Comparison of ENCODE assay signal across 1 fruit fly cellular context in genomic region chrX:21306485-21307142, dm6.
TF ChIP-seq lines count a peak whose summit lies in the region.

TSS of gene Abca3 (minus strand) at chrX:21306665.

TF ChIP-seq in whole organism, embryonic, 481 proteins besides CTCF, POLR2A, EP300 and RAD21 (continued from another document):
- TF ChIP-seq CG32767 (GFP tag; IDR thresholded peaks at IDR 0.05; lab: Robert Waterston, UW) (no peak; the same call in 1 of the 2 replicates), CG17568 (GFP tag; optimal IDR thresholded peaks at IDR 0.05; lab: Kevin White, UChicago) (peak; percentile 42), btn (GFP tag; optimal IDR thresholded peaks at IDR 0.05; lab: Kevin White, UChicago) (peak; percentile 10), trh (GFP tag; optimal IDR thresholded peaks at IDR 0.05; lab: Kevin White, UChicago) (no peak), z (GFP tag; IDR thresholded peaks at IDR 0.05; lab: Robert Waterston, UW) (no peak), Antp (GFP tag; optimal IDR thresholded peaks at IDR 0.05; lab: Kevin White, UChicago) (peak; percentile 53), CG2120 (GFP tag; optimal IDR thresholded peaks at IDR 0.05; lab: Kevin White, UChicago) (peak; percentile 83), CG1647 (GFP tag; optimal IDR thresholded peaks at IDR 0.05; lab: Kevin White, UChicago) (peak; percentile 20), CG18619 (GFP tag; optimal IDR thresholded peaks at IDR 0.05; lab: Kevin White, UChicago) (peak; percentile 52), HLH4C (GFP tag; IDR thresholded peaks at IDR 0.05; lab: Robert Waterston, UW; ENCODE audit: partially characterized antibody) (no peak), ttk (GFP tag; IDR thresholded peaks at IDR 0.05; lab: Robert Waterston, UW) (no peak), wor (GFP tag; IDR thresholded peaks at IDR 0.05; lab: Robert Waterston, UW) (no peak), CG17328 (GFP tag; IDR thresholded peaks at IDR 0.05; lab: Robert Waterston, UW) (0 out of 2 replicates have a peak, but pooled peaks have one; percentile 23), cg (GFP tag; optimal IDR thresholded peaks at IDR 0.05; lab: Kevin White, UChicago) (peak; percentile 63), CrebB (tag; optimal IDR thresholded peaks at IDR 0.05; lab: Kevin White, UChicago) (peak; percentile 26), aop (GFP tag; IDR thresholded peaks at IDR 0.05; lab: Robert Waterston, UW) (no peak), lmd (GFP tag; IDR thresholded peaks at IDR 0.05; lab: Robert Waterston, UW) (peak; percentile 63; the same call in 1 of the 2 replicates), Fer2 (tag; optimal IDR thresholded peaks at IDR 0.05; lab: Kevin White, UChicago) (peak; percentile 74), HmgZ (tag; optimal IDR thresholded peaks at IDR 0.05; lab: Kevin White, UChicago) (peak; percentile 55), otp (GFP tag; IDR thresholded peaks at IDR 0.05; lab: Robert Waterston, UW) (no peak), pum (GFP tag; optimal IDR thresholded peaks at IDR 0.05; lab: Kevin White, UChicago) (peak; percentile 48), tup (GFP tag; optimal IDR thresholded peaks at IDR 0.05; lab: Kevin White, UChicago) (no peak), al (GFP tag; IDR thresholded peaks at IDR 0.05; lab: Robert Waterston, UW) (peak; percentile 70), lola (GFP tag; optimal IDR thresholded peaks at IDR 0.05; lab: Kevin White, UChicago) (peak in 1 of 3 experiments; percentile 62), danr (GFP tag; IDR thresholded peaks at IDR 0.05; lab: Robert Waterston, UW) (0 out of 2 replicates have a peak, but pooled peaks have one; percentile 18), CG15011 (GFP tag; optimal IDR thresholded peaks at IDR 0.05; lab: Kevin White, UChicago) (peak; percentile 10), CG31365 (tag; optimal IDR thresholded peaks at IDR 0.05; lab: Kevin White, UChicago) (peak; percentile 21), NC2β (GFP tag; optimal IDR thresholded peaks at IDR 0.05; lab: Kevin White, UChicago) (peak; percentile 22), croc (GFP tag; conservative IDR thresholded peaks at IDR 0.05; lab: Robert Waterston, UW) (peak; percentile 44; the same call in 2 of the 3 replicates), Lhr (GFP tag; optimal IDR thresholded peaks at IDR 0.05; lab: Kevin White, UChicago) (no peak), CG5953 (GFP tag; IDR thresholded peaks at IDR 0.05; lab: Robert Waterston, UW) (no peak), Max (GFP tag; optimal IDR thresholded peaks at IDR 0.05; lab: Kevin White, UChicago) (peak; percentile 48), Atf3 (GFP tag; optimal IDR thresholded peaks at IDR 0.05; lab: Kevin White, UChicago) (peak; percentile 12), CG17385 (GFP tag; optimal IDR thresholded peaks at IDR 0.05; lab: Kevin White, UChicago) (peak; percentile 55), eve (GFP tag; optimal IDR thresholded peaks at IDR 0.05; lab: Kevin White, UChicago) (peak in 1 of 2 experiments; percentile 79), dpn (GFP tag; optimal IDR thresholded peaks at IDR 0.05; lab: Kevin White, UChicago) (peak; percentile 45 to 59), CG18011 (GFP tag; optimal IDR thresholded peaks at IDR 0.05; lab: Kevin White, UChicago) (no peak), CG9817 (tag; optimal IDR thresholded peaks at IDR 0.05; lab: Kevin White, UChicago) (peak; percentile 69), Scr (GFP tag; IDR thresholded peaks at IDR 0.05; lab: Robert Waterston, UW; ENCODE audit: partially characterized antibody) (no peak), pho (GFP tag; optimal IDR thresholded peaks at IDR 0.05; lab: Kevin White, UChicago) (peak; percentile 69), Gug (GFP tag; IDR thresholded peaks at IDR 0.05; lab: Robert Waterston, UW) (no peak; the same call in 3 of the 4 replicates), ems (GFP tag; optimal IDR thresholded peaks at IDR 0.05; lab: Kevin White, UChicago) (peak; percentile 32), CG13894 (tag; optimal IDR thresholded peaks at IDR 0.05; lab: Kevin White, UChicago) (peak; percentile 81), CG11398 (GFP tag; optimal IDR thresholded peaks at IDR 0.05; lab: Kevin White, UChicago) (no peak), Deaf1 (tag; optimal IDR thresholded peaks at IDR 0.05; lab: Kevin White, UChicago) (peak; percentile 37), CG3281 (GFP tag; optimal IDR thresholded peaks at IDR 0.05; lab: Kevin White, UChicago) (peak; percentile 78), CG30020 (tag; optimal IDR thresholded peaks at IDR 0.05; lab: Kevin White, UChicago) (peak; percentile 39), repo (GFP tag; optimal IDR thresholded peaks at IDR 0.05; lab: Kevin White, UChicago) (peak; percentile 49), CG9727 (GFP tag; optimal IDR thresholded peaks at IDR 0.05; lab: Kevin White, UChicago) (peak; percentile 41), Elba2 (GFP tag; optimal IDR thresholded peaks at IDR 0.05; lab: Kevin White, UChicago) (no peak), exex (tag; optimal IDR thresholded peaks at IDR 0.05; lab: Kevin White, UChicago) (peak; percentile 97), tin (GFP tag; optimal IDR thresholded peaks at IDR 0.05; lab: Kevin White, UChicago) (peak; percentile 57), pnt (GFP tag; optimal IDR thresholded peaks at IDR 0.05; lab: Kevin White, UChicago) (peak; percentile 33), zf30C (GFP tag; optimal IDR thresholded peaks at IDR 0.05; lab: Kevin White, UChicago) (no peak), Xrp1 (GFP tag; IDR thresholded peaks at IDR 0.05; lab: Robert Waterston, UW) (peak; percentile 72), sima (GFP tag; optimal IDR thresholded peaks at IDR 0.05; lab: Kevin White, UChicago) (no peak), slbo (GFP tag; IDR thresholded peaks at IDR 0.05; lab: Robert Waterston, UW) (peak; percentile 76), Aef1 (GFP tag; IDR thresholded peaks at IDR 0.05; lab: Robert Waterston, UW) (peak; percentile 44; the same call in 2 of the 3 replicates), CG10959 (GFP tag; IDR thresholded peaks at IDR 0.05; lab: Robert Waterston, UW) (0 out of 2 replicates have a peak, but pooled peaks have one; percentile 13), CG4360 (GFP tag; IDR thresholded peaks at IDR 0.05; lab: Robert Waterston, UW) (no peak), lab (GFP tag; optimal IDR thresholded peaks at IDR 0.05; lab: Kevin White, UChicago) (peak; percentile 79), Mrtf (GFP tag; IDR thresholded peaks at IDR 0.05; lab: Robert Waterston, UW) (no peak), dmrt99B (tag; optimal IDR thresholded peaks at IDR 0.05; lab: Kevin White, UChicago) (no peak), Trl (optimal IDR thresholded peaks at IDR 0.05; lab: Kevin White, UChicago) (peak; percentile 63 to 89), Trl (GFP tag; optimal IDR thresholded peaks at IDR 0.05; lab: Kevin White, UChicago) (peak; percentile 68), CG30403 (GFP tag; optimal IDR thresholded peaks at IDR 0.05; lab: Kevin White, UChicago) (peak; percentile 66), lilli (GFP tag; optimal IDR thresholded peaks at IDR 0.05; lab: Kevin White, UChicago) (peak; percentile 60), CG12391 (tag; optimal IDR thresholded peaks at IDR 0.05; lab: Kevin White, UChicago) (peak; percentile 70), odd (GFP tag; optimal IDR thresholded peaks at IDR 0.05; lab: Kevin White, UChicago) (peak; percentile 38), CG4424 (GFP tag; optimal IDR thresholded peaks at IDR 0.05; lab: Kevin White, UChicago) (peak; percentile 25), CG10654 (GFP tag; optimal IDR thresholded peaks at IDR 0.05; lab: Kevin White, UChicago) (peak; percentile 4), NfI (GFP tag; optimal IDR thresholded peaks at IDR 0.05; lab: Kevin White, UChicago) (peak; percentile 71), CG14014 (GFP tag; IDR thresholded peaks at IDR 0.05; lab: Robert Waterston, UW) (peak; percentile 54), CG15073 (GFP tag; optimal IDR thresholded peaks at IDR 0.05; lab: Kevin White, UChicago) (no peak), CHES-1-like (GFP tag; optimal IDR thresholded peaks at IDR 0.05; lab: Kevin White, UChicago) (peak; percentile 54), ato (GFP tag; IDR thresholded peaks at IDR 0.05; lab: Robert Waterston, UW; ENCODE audit: partially characterized antibody) (no peak), CG15696 (tag; optimal IDR thresholded peaks at IDR 0.05; lab: Kevin White, UChicago) (peak; percentile 47), nau (GFP tag; optimal IDR thresholded peaks at IDR 0.05; lab: Kevin White, UChicago) (no peak), abd-A (tag; optimal IDR thresholded peaks at IDR 0.05; lab: Kevin White, UChicago) (no peak), CG13624 (GFP tag; optimal IDR thresholded peaks at IDR 0.05; lab: Kevin White, UChicago) (peak; percentile 58), CG10321 (GFP tag; IDR thresholded peaks at IDR 0.05; lab: Robert Waterston, UW) (no peak), B-H2 (GFP tag; optimal IDR thresholded peaks at IDR 0.05; lab: Kevin White, UChicago) (peak; percentile 74), CG11723 (GFP tag; optimal IDR thresholded peaks at IDR 0.05; lab: Kevin White, UChicago) (peak; percentile 55), eyg (GFP tag; optimal IDR thresholded peaks at IDR 0.05; lab: Kevin White, UChicago) (peak; percentile 50), zfh2 (GFP tag; optimal IDR thresholded peaks at IDR 0.05; lab: Kevin White, UChicago) (peak; percentile 60), CG12071 (GFP tag; optimal IDR thresholded peaks at IDR 0.05; lab: Kevin White, UChicago) (peak; percentile 42), CG10274 (GFP tag; optimal IDR thresholded peaks at IDR 0.05; lab: Kevin White, UChicago) (peak; percentile 13), Bteb2 (GFP tag; optimal IDR thresholded peaks at IDR 0.05; lab: Kevin White, UChicago) (peak; percentile 22), gem (tag; optimal IDR thresholded peaks at IDR 0.05; lab: Kevin White, UChicago) (peak; percentile 70), CG12155 (GFP tag; optimal IDR thresholded peaks at IDR 0.05; lab: Kevin White, UChicago) (peak; percentile 55), esg (GFP tag; conservative IDR thresholded peaks at IDR 0.05; lab: Robert Waterston, UW) (peak; percentile 43; the same call in 1 of the 2 replicates), Poxn (GFP tag; IDR thresholded peaks at IDR 0.05; lab: Robert Waterston, UW) (peak; percentile 14; the same call in 1 of the 2 replicates), dati (GFP tag; IDR thresholded peaks at IDR 0.05; lab: Robert Waterston, UW) (no peak)
